Worm (Caenorhabditis elegans) whole organism, young adult: ENCODE data around the gene F23F1.6.

ENCODE experiments used
- B0336.3 ChIP-seq: fragments of 200-800 bp; sonication (Bioruptor generic); IDR thresholded peaks from 2 replicates; pipeline ENCODE4 v1.3.6; 2022; ENCODE audit warnings: missing genetic modification characterization, missing compliant biosample characterization
- D2030.7 ChIP-seq: fragments of 200-800 bp; sonication (Bioruptor generic); IDR thresholded peaks from 2 replicates; pipeline ENCODE4 v1.3.6; 2022; ENCODE audit warnings: missing genetic modification reagents, missing genetic modification characterization, missing compliant biosample characterization
- F37B4.10 ChIP-seq: fragments of 200-800 bp; sonication (Bioruptor generic); IDR thresholded peaks from 2 replicates; pipeline ENCODE4 v1.3.6; 2022; ENCODE audit warnings: missing genetic modification characterization, missing compliant biosample characterization
- F49E8.2 ChIP-seq: sonication (generic microtip); optimal IDR thresholded peaks from 3 replicates; lab custom pipeline; 2017; ENCODE audit warnings: missing genetic modification characterization, mild to moderate bottlenecking, missing compliant biosample characterization, antibody characterized with exemption, moderate library complexity; ENCODE audit not compliant: insufficient read depth
- K11D2.4 ChIP-seq: fragments of 200-800 bp; sonication (Bioruptor generic); IDR thresholded peaks from 2 replicates; pipeline ENCODE4 v1.3.6; 2022; ENCODE audit warnings: missing genetic modification reagents, missing genetic modification characterization, missing compliant biosample characterization
- T26A5.8 ChIP-seq: sonication (generic microtip); optimal IDR thresholded peaks from 2 replicates; lab custom pipeline; 2016; ENCODE audit warnings: missing genetic modification characterization, missing compliant biosample characterization
- Y53G8AR.9 ChIP-seq: fragments of 200-800 bp; sonication (Bioruptor generic); conservative IDR thresholded peaks from 2 replicates; pipeline ENCODE4 v1.3.6; 2022; ENCODE audit warnings: missing genetic modification reagents, missing genetic modification characterization, missing compliant biosample characterization
- ZK185.1 ChIP-seq: sonication (generic microtip); optimal IDR thresholded peaks from 2 replicates; lab custom pipeline; 2016; ENCODE audit warnings: mild to moderate bottlenecking, missing genetic modification characterization, missing compliant biosample characterization; ENCODE audit not compliant: poor library complexity, severe bottlenecking
- ama-1 ChIP-seq, 3 experiments: fragments of 150-350 bp in 1 of 3; sonication (generic microtip) in 2 of 3; optimal IDR thresholded peaks; 2 replicates each; lab custom pipeline; 2014 to 2018; ENCODE audit warnings: missing biosample characterization in 2 of 3, missing genetic modification characterization in 2 of 3, missing genetic modification reagents in 2 of 3
- aptf-2 ChIP-seq: fragments of 200-800 bp; sonication (Bioruptor generic); conservative IDR thresholded peaks from 2 replicates; pipeline ENCODE4 v1.3.6; 2022; ENCODE audit warnings: missing genetic modification reagents, missing genetic modification characterization, missing compliant biosample characterization
- bed-1 ChIP-seq: fragments of 200-800 bp; sonication (Bioruptor generic); IDR thresholded peaks from 2 replicates; pipeline ENCODE4 v1.3.6; 2022; ENCODE audit warnings: missing genetic modification reagents, missing genetic modification characterization, missing compliant biosample characterization
- cebp-1 ChIP-seq, 2 experiments: fragments of 200-800 bp in 1 of 2; sonication (Bioruptor generic) in 1 of 2; sonication (generic microtip) in 1 of 2; IDR thresholded peaks in 1 of 2; optimal IDR thresholded peaks in 1 of 2; 2 replicates each; pipeline versions ENCODE4 v1.3.6 to Lab custom; 2017 to 2022; ENCODE audit warnings: missing compliant biosample characterization in 2 of 2, missing genetic modification characterization in 2 of 2, mild to moderate bottlenecking in 1 of 2, missing genetic modification reagents in 1 of 2, moderate library complexity in 1 of 2
- cebp-2 ChIP-seq: fragments of 200-800 bp; sonication (Bioruptor generic); IDR thresholded peaks from 2 replicates; pipeline ENCODE4 v1.3.6; 2022; ENCODE audit warnings: missing genetic modification characterization, missing compliant biosample characterization
- ceh-27 ChIP-seq: fragments of 200-800 bp; sonication (Bioruptor generic); optimal IDR thresholded peaks from 2 replicates; lab custom pipeline; 2018; ENCODE audit warnings: mild to moderate bottlenecking, missing genetic modification characterization, moderate library complexity, missing compliant biosample characterization
- die-1 ChIP-seq: sonication (generic microtip); optimal IDR thresholded peaks from 2 replicates; lab custom pipeline; 2016; ENCODE audit warnings: missing genotype, mild to moderate bottlenecking, missing genetic modification characterization, missing compliant biosample characterization
- dox-1 ChIP-seq: fragments of 200-800 bp; sonication (Bioruptor generic); IDR thresholded peaks from 2 replicates; pipeline ENCODE4 v1.3.6; 2022; ENCODE audit warnings: missing genetic modification reagents, missing genetic modification characterization, missing compliant biosample characterization
- dpl-1 ChIP-seq: fragments of 150-350 bp; optimal IDR thresholded peaks from 2 replicates; lab custom pipeline; 2014; ENCODE audit warnings: missing biosample characterization, missing genetic modification reagents, missing genetic modification characterization
- efl-1 ChIP-seq: fragments of 150-350 bp; optimal IDR thresholded peaks from 2 replicates; lab custom pipeline; 2014; ENCODE audit warnings: missing biosample characterization, missing genetic modification reagents, missing genetic modification characterization
- ekl-4 ChIP-seq: fragments of 200-800 bp; sonication (Bioruptor generic); IDR thresholded peaks from 2 replicates; pipeline ENCODE4 v1.3.6; 2022; ENCODE audit warnings: missing genetic modification reagents, missing genetic modification characterization, missing compliant biosample characterization
- hlh-12 ChIP-seq: sonication (generic microtip); optimal IDR thresholded peaks from 2 replicates; lab custom pipeline; 2016; ENCODE audit warnings: missing genetic modification characterization, missing compliant biosample characterization
- hsf-1 ChIP-seq: fragments of 200-800 bp; sonication (Bioruptor generic); IDR thresholded peaks from 2 replicates; pipeline ENCODE4 v1.3.6; 2022; ENCODE audit warnings: missing genetic modification reagents, missing genetic modification characterization, missing compliant biosample characterization
- lag-1 ChIP-seq: fragments of 200-800 bp; sonication (Bioruptor generic); IDR thresholded peaks from 2 replicates; pipeline ENCODE4 v1.3.6; 2022; ENCODE audit warnings: missing genetic modification reagents, missing genetic modification characterization, missing compliant biosample characterization
- let-607 ChIP-seq, 2 experiments: fragments of 200-800 bp in 1 of 2; sonication (Bioruptor generic) in 1 of 2; sonication (generic microtip) in 1 of 2; optimal IDR thresholded peaks; 2 replicates each; lab custom pipeline; 2016 to 2018; ENCODE audit warnings: mild to moderate bottlenecking in 2 of 2, missing compliant biosample characterization in 2 of 2, missing genetic modification characterization in 2 of 2, moderate library complexity in 2 of 2, missing genotype in 1 of 2
- lin-35 ChIP-seq, 3 experiments: fragments of 150-350 bp in 2 of 3; sonication (generic microtip) in 1 of 3; optimal IDR thresholded peaks; 2 replicates each; lab custom pipeline; 2014 to 2018; ENCODE audit warnings: missing biosample characterization in 3 of 3, missing genetic modification characterization in 3 of 3, missing genetic modification reagents in 3 of 3
- lin-40 ChIP-seq: sonication (generic microtip); optimal IDR thresholded peaks from 2 replicates; lab custom pipeline; 2016; ENCODE audit warnings: missing genetic modification characterization, mild to moderate bottlenecking, missing compliant biosample characterization, missing genotype, missing genetic modification reagents
- madf-10 ChIP-seq: sonication (generic microtip); optimal IDR thresholded peaks from 2 replicates; lab custom pipeline; 2016; ENCODE audit warnings: mild to moderate bottlenecking, missing genetic modification characterization, missing compliant biosample characterization
- madf-6 ChIP-seq: fragments of 200-800 bp; sonication (Bioruptor generic); IDR thresholded peaks from 2 replicates; pipeline ENCODE4 v1.3.6; 2022; ENCODE audit warnings: missing genetic modification reagents, missing genetic modification characterization, missing compliant biosample characterization
- mcd-1 ChIP-seq: fragments of 200-800 bp; sonication (Bioruptor generic); IDR thresholded peaks from 2 replicates; pipeline ENCODE4 v1.3.6; 2022; ENCODE audit warnings: missing genetic modification reagents, missing genetic modification characterization, missing compliant biosample characterization
- mxl-1 ChIP-seq: sonication (generic microtip); optimal IDR thresholded peaks from 2 replicates; lab custom pipeline; 2016; ENCODE audit warnings: missing genetic modification characterization, missing compliant biosample characterization
- nfya-1 ChIP-seq: sonication (generic microtip); optimal IDR thresholded peaks from 2 replicates; lab custom pipeline; 2017; ENCODE audit warnings: antibody characterized with exemption, missing compliant biosample characterization, missing genetic modification characterization, borderline replicate concordance; ENCODE audit not compliant: insufficient read depth
- nhr-179 ChIP-seq: sonication (generic microtip); optimal IDR thresholded peaks from 2 replicates; lab custom pipeline; 2016; ENCODE audit warnings: mild to moderate bottlenecking, missing genetic modification characterization, missing compliant biosample characterization
- nhr-80 ChIP-seq: sonication (generic microtip); optimal IDR thresholded peaks from 2 replicates; lab custom pipeline; 2016; ENCODE audit warnings: missing genetic modification characterization, missing compliant biosample characterization
- pbrm-1 ChIP-seq: fragments of 200-800 bp; sonication (Bioruptor generic); IDR thresholded peaks from 2 replicates; pipeline ENCODE4 v1.3.6; 2022; ENCODE audit warnings: missing genetic modification reagents, missing genetic modification characterization, missing compliant biosample characterization
- rcor-1 ChIP-seq: fragments of 200-800 bp; sonication (Bioruptor generic); IDR thresholded peaks from 2 replicates; pipeline ENCODE4 v1.3.6; 2022; ENCODE audit warnings: missing genetic modification reagents, missing genetic modification characterization, missing compliant biosample characterization
- rec-8 ChIP-seq, 2 experiments: sonication (generic microtip); optimal IDR thresholded peaks; 2 replicates each; lab custom pipeline; 2016; ENCODE audit warnings: mild to moderate bottlenecking in 2 of 2, missing genetic modification characterization in 2 of 2, missing genetic modification reagents in 2 of 2, missing genotype in 2 of 2, missing biosample characterization in 1 of 2, missing compliant biosample characterization in 1 of 2, moderate library complexity in 1 of 2
- repo-1 ChIP-seq: sonication (generic microtip); optimal IDR thresholded peaks from 2 replicates; lab custom pipeline; 2017; ENCODE audit warnings: mild to moderate bottlenecking, missing genetic modification characterization, missing compliant biosample characterization
- sea-2 ChIP-seq: fragments of 200-800 bp; sonication (Bioruptor generic); IDR thresholded peaks from 2 replicates; pipeline ENCODE4 v1.3.6; 2022; ENCODE audit warnings: missing genetic modification characterization, missing compliant biosample characterization
- snpc-1.3 ChIP-seq: sonication (generic microtip); optimal IDR thresholded peaks from 2 replicates; lab custom pipeline; 2017; ENCODE audit warnings: missing genetic modification characterization, mild to moderate bottlenecking, missing compliant biosample characterization, antibody characterized with exemption, moderate library complexity, missing genotype, missing genetic modification reagents; ENCODE audit not compliant: insufficient read depth
- snpc-4 ChIP-seq, 5 experiments: fragments of 150-350 bp in 1 of 5; sonication (generic microtip) in 4 of 5; optimal IDR thresholded peaks; 2 replicates each; lab custom pipeline; 2014 to 2018; ENCODE audit warnings: missing genetic modification characterization in 5 of 5, missing biosample characterization in 3 of 5, antibody characterized with exemption in 2 of 5, mild to moderate bottlenecking in 2 of 5, missing compliant biosample characterization in 2 of 5, missing genotype in 2 of 5, moderate library complexity in 2 of 5, missing genetic modification reagents in 1 of 5
- tbp1 ChIP-seq: fragments of 200-800 bp; sonication (Bioruptor generic); optimal IDR thresholded peaks from 2 replicates; lab custom pipeline; 2018; ENCODE audit warnings: mild to moderate bottlenecking, missing genetic modification characterization, missing compliant biosample characterization
- tlf-1 ChIP-seq: fragments of 200-800 bp; sonication (Bioruptor generic); optimal IDR thresholded peaks from 2 replicates; lab custom pipeline; 2018; ENCODE audit warnings: mild to moderate bottlenecking, missing genetic modification characterization, missing compliant biosample characterization
- ztf-22 ChIP-seq: fragments of 200-800 bp; sonication (Bioruptor generic); optimal IDR thresholded peaks from 2 replicates; lab custom pipeline; 2018; ENCODE audit warnings: mild to moderate bottlenecking, missing genetic modification characterization, moderate library complexity, missing compliant biosample characterization
- ztf-28 ChIP-seq: fragments of 200-800 bp; sonication (Bioruptor generic); IDR thresholded peaks from 2 replicates; pipeline ENCODE4 v1.3.6; 2022; ENCODE audit warnings: missing genetic modification reagents, missing genetic modification characterization, missing compliant biosample characterization
- ztf-6 ChIP-seq: fragments of 200-800 bp; sonication (Bioruptor generic); IDR thresholded peaks from 2 replicates; pipeline ENCODE4 v1.3.6; 2022; ENCODE audit warnings: missing genetic modification reagents, missing genetic modification characterization, missing compliant biosample characterization

Gene F23F1.6

ce11 chrII:44740-45139 is 7.6 kb upstream of the F23F1.6 start, which contains the start of gene rpoa-49:
TSS of gene rpoa-49 (plus strand) at chrII:45040.
- TF ChIP-seq bed-1 = no peak
- TF ChIP-seq dox-1 (GFP tag; lab: Robert Waterston, UW) = no peak
- TF ChIP-seq sea-2 (GFP tag; lab: Robert Waterston, UW) = no peak
- no peak for TF ChIP-seq nhr-80 (tag; lab: Kevin White, UChicago)
- TF ChIP-seq ztf-6 = no peak
- TF ChIP-seq mcd-1 (GFP tag; lab: Robert Waterston, UW) = no peak
- no peak for TF ChIP-seq nhr-179 (tag; lab: Kevin White, UChicago)
- no peak for TF ChIP-seq lag-1
- no peak for TF ChIP-seq ekl-4 (GFP tag; lab: Robert Waterston, UW)
- no peak for TF ChIP-seq madf-10 (tag; lab: Kevin White, UChicago)

- no peak for TF ChIP-seq tbp1
- TF ChIP-seq ZK185.1 = peak; percentile 26
- TF ChIP-seq T26A5.8 (tag; lab: Kevin White, UChicago) = no peak
- peak; percentile 44; the same call in 1 of the 2 replicates for TF ChIP-seq madf-6 (GFP tag; lab: Robert Waterston, UW)
- peak; percentile 27 for TF ChIP-seq lin-40 (tag; lab: Kevin White, UChicago)
- TF ChIP-seq cebp-1 (GFP tag; IDR thresholded peaks at IDR 0.05; lab: Robert Waterston, UW) = no peak
- TF ChIP-seq cebp-1 (tag; optimal IDR thresholded peaks at IDR 0.05; lab: Kevin White, UChicago) = peak; percentile 10
- TF ChIP-seq lin-35 (GFP tag; optimal IDR thresholded peaks at IDR 0.05; lab: Kevin White, UChicago) = peak in 1 of 3 experiments; percentile 57
- TF ChIP-seq dox-1 (GFP tag; lab: Robert Waterston, UW) = peak; percentile 41; the same call in 1 of the 2 replicates
- no peak for TF ChIP-seq die-1 (tag; lab: Kevin White, UChicago)
- TF ChIP-seq hlh-12 (tag; lab: Kevin White, UChicago) = no peak
- peak; percentile 81 for TF ChIP-seq mcd-1 (GFP tag; lab: Robert Waterston, UW)
- TF ChIP-seq F37B4.10 (GFP tag; lab: Robert Waterston, UW) = no peak
- TF ChIP-seq ceh-27 (GFP tag; lab: Kevin White, UChicago) = peak; percentile 7
- peak; percentile 27 for TF ChIP-seq efl-1 (GFP tag; lab: Kevin White, UChicago)
- peak; percentile 17 for TF ChIP-seq dpl-1
- no peak for TF ChIP-seq snpc-4 (GFP tag; optimal IDR thresholded peaks at IDR 0.05; lab: Kevin White, UChicago)
- TF ChIP-seq snpc-4 (tag; optimal IDR thresholded peaks at IDR 0.05; lab: Kevin White, UChicago) = peak in 2 of 4 experiments; percentile 4 to 37
- TF ChIP-seq rcor-1 = peak; percentile 41; the same call in 1 of the 2 replicates
- no peak for TF ChIP-seq Y53G8AR.9 (GFP tag; lab: Robert Waterston, UW)
- TF ChIP-seq D2030.7 (GFP tag; lab: Robert Waterston, UW) = peak; percentile 66
- no peak for TF ChIP-seq K11D2.4
- TF ChIP-seq let-607 (tag; optimal IDR thresholded peaks at IDR 0.05; lab: Kevin White, UChicago) = peak in 1 of 2 experiments; percentile 19
- TF ChIP-seq cebp-2 (GFP tag; lab: Robert Waterston, UW) = no peak
Observed at ce11 chrII:43640-44039, 6.5 kb upstream of the F23F1.6 start, which contains the start of gene nfyc-1. TSS of gene nfyc-1 (plus strand) at chrII:43907.

DNA sequence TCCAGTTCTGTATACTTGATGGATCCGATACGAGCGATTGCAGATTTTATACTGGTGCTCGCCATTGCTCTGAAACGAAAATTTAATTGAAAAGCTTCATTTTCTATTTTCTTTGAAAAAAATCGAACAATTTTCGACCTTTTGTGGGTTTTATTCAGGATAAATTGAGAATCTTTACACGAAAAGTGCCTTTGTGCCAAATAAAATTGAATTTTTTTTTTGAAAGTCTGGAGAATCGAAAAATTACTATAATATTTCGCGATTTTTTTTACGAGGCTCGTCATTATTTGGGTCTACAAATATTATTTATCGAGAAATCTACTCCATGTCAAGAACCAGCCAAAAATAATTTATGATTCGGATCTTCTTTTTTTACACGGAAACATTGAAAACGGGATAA is 4.8 kb upstream of the F23F1.6 start, which contains the start of gene F23F1.10:
Gene F23F1.10, minus strand, starts transcription at position 69 of the 400 bp plus-strand sequence.
- TF ChIP-seq ama-1 (optimal IDR thresholded peaks at IDR 0.05; lab: Kevin White, UChicago) = no peak
- peak in 1 of 2 experiments; percentile 31 for TF ChIP-seq ama-1 (GFP tag; optimal IDR thresholded peaks at IDR 0.05; lab: Kevin White, UChicago)
- peak; percentile 16 for TF ChIP-seq tbp1
- peak in 1 of 2 experiments; percentile 14 for TF ChIP-seq rec-8 (tag; optimal IDR thresholded peaks at IDR 0.05; lab: Kevin White, UChicago)
- TF ChIP-seq F49E8.2 (tag; lab: Kevin White, UChicago) = peak; percentile 44
- peak; percentile 11 for TF ChIP-seq snpc-1.3 (tag; lab: Kevin White, UChicago)
- TF ChIP-seq tlf-1 = peak; percentile 34
- TF ChIP-seq ztf-22 = no peak
- TF ChIP-seq mxl-1 (tag; lab: Kevin White, UChicago) = no peak
- no peak for TF ChIP-seq ztf-28 (GFP tag; lab: Robert Waterston, UW)
- peak; percentile 48 for TF ChIP-seq repo-1 (tag; lab: Kevin White, UChicago)
- TF ChIP-seq B0336.3 = peak; percentile 73
- TF ChIP-seq hsf-1 (GFP tag; lab: Robert Waterston, UW) = 0 out of 2 replicates have a peak, but pooled peaks have one; percentile 6
- no peak for TF ChIP-seq nfya-1 (tag; lab: Kevin White, UChicago)
- TF ChIP-seq pbrm-1 (GFP tag; lab: Robert Waterston, UW) = peak; percentile 55; the same call in 1 of the 2 replicates
- no peak for TF ChIP-seq aptf-2 (GFP tag; lab: Robert Waterston, UW)
